Worm (Caenorhabditis elegans) whole organism, young adult: ENCODE results near the gene fbxa-114.

ENCODE experiments used
- B0019.2 ChIP-seq: fragments of 200-800 bp; sonication (Bioruptor generic); conservative IDR thresholded peaks from 2 replicates; pipeline ENCODE4 v1.3.6; 2022; ENCODE audit warnings: missing genetic modification reagents, missing genetic modification characterization, missing compliant biosample characterization
- K11D2.4 ChIP-seq: fragments of 200-800 bp; sonication (Bioruptor generic); IDR thresholded peaks from 2 replicates; pipeline ENCODE4 v1.3.6; 2022; ENCODE audit warnings: missing genetic modification reagents, missing genetic modification characterization, missing compliant biosample characterization

DNA sequence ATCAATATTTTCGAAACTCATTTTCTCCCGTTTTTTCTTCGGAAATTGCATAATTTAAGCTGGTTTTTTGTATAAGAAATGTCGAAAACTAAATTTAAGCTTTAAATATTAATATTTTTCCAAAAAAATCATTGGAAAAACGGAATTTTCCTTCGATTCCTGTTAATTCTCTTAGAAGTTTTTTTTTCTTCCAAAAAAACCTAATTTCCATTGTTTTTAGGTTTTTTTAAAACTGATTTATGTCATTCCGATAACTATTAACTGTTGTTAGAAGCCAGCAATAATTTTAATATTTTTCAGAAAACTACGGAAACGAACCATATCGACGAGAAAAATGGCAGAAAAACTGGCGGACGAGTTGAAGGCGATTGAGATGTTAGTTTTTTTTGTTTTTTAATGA, at the start of gene fbxa-114:
- TF ChIP-seq B0019.2 (GFP tag; lab: Robert Waterston, UW): no peak
- TF ChIP-seq K11D2.4 (GFP tag; lab: Robert Waterston, UW): no peak
